Fruit fly (Drosophila melanogaster) whole organism, embryonic: ENCODE data around the gene Mvl.

ENCODE experiments used
- Abd-B ChIP-seq: fragments of 200-800 bp; sonication (Bioruptor generic); optimal IDR thresholded peaks from 2 replicates; lab custom pipeline; 2018; ENCODE audit warnings: missing biosample characterization, mild to moderate bottlenecking, missing genetic modification characterization, moderate library complexity
- Atf3 ChIP-seq: fragments of 200-800 bp; sonication (Bioruptor generic); optimal IDR thresholded peaks from 3 replicates; lab custom pipeline; 2016; ENCODE audit warnings: missing biosample characterization, missing genetic modification characterization
- Awh ChIP-seq: fragments of 200-800 bp; sonication (Bioruptor generic); IDR thresholded peaks from 2 replicates; pipeline ENCODE4, ENCODE4 v1.3.6; 2022; ENCODE audit warnings: missing biosample characterization, missing genetic modification characterization
- B-H2 ChIP-seq: fragments of 200-800 bp; sonication (Bioruptor generic); optimal IDR thresholded peaks from 2 replicates; lab custom pipeline; 2018; ENCODE audit warnings: missing biosample characterization, mild to moderate bottlenecking, missing genetic modification characterization
- CG10543 ChIP-seq: fragments of 200-800 bp; sonication (Bioruptor generic); optimal IDR thresholded peaks from 3 replicates; lab custom pipeline; 2017; ENCODE audit warnings: missing biosample characterization, mild to moderate bottlenecking, missing genetic modification characterization, moderate library complexity
- CG11695 ChIP-seq: fragments of 200-800 bp; sonication (Bioruptor generic); IDR thresholded peaks from 3 replicates; pipeline ENCODE4 v1.3.6; 2022; ENCODE audit warnings: missing biosample characterization, missing genetic modification characterization
- CG12071 ChIP-seq: fragments of 200-800 bp; sonication (Bioruptor generic); optimal IDR thresholded peaks from 3 replicates; lab custom pipeline; 2018; ENCODE audit warnings: missing biosample characterization, mild to moderate bottlenecking, missing genetic modification characterization
- CG12155 ChIP-seq: fragments of 200-800 bp; sonication (Bioruptor generic); optimal IDR thresholded peaks from 3 replicates; lab custom pipeline; 2016; ENCODE audit warnings: missing biosample characterization, missing genetic modification characterization
- CG12769 ChIP-seq: fragments of 200-800 bp; sonication (Bioruptor generic); optimal IDR thresholded peaks from 2 replicates; lab custom pipeline; 2019; ENCODE audit warnings: missing biosample characterization, mild to moderate bottlenecking, missing genetic modification characterization, moderate library complexity
- CG13296 ChIP-seq: fragments of 200-800 bp; sonication (Bioruptor generic); optimal IDR thresholded peaks from 3 replicates; lab custom pipeline; 2018; ENCODE audit warnings: missing biosample characterization, mild to moderate bottlenecking, missing genetic modification characterization
- CG14965 ChIP-seq: fragments of 200-800 bp; sonication (Bioruptor generic); optimal IDR thresholded peaks from 2 replicates; lab custom pipeline; 2016; ENCODE audit warnings: missing biosample characterization, missing genetic modification characterization, borderline replicate concordance
- CG1647 ChIP-seq: fragments of 200-800 bp; sonication (Bioruptor generic); optimal IDR thresholded peaks from 3 replicates; lab custom pipeline; 2016; ENCODE audit warnings: missing biosample characterization, missing genetic modification characterization
- CG2678 ChIP-seq: fragments of 200-800 bp; sonication (Bioruptor generic); optimal IDR thresholded peaks from 3 replicates; lab custom pipeline; 2019; ENCODE audit warnings: missing biosample characterization, mild to moderate bottlenecking, missing genetic modification characterization, moderate library complexity
- CG2712 ChIP-seq: fragments of 200-800 bp; optimal IDR thresholded peaks from 3 replicates; lab custom pipeline; 2019; ENCODE audit warnings: missing biosample characterization, mild to moderate bottlenecking, missing genetic modification characterization, moderate library complexity
- CG3407 ChIP-seq: fragments of 200-800 bp; sonication (Bioruptor generic); optimal IDR thresholded peaks from 2 replicates; lab custom pipeline; 2018; ENCODE audit warnings: missing biosample characterization, mild to moderate bottlenecking, missing genetic modification characterization
- CG6175 ChIP-seq: fragments of 200-800 bp; sonication (Bioruptor generic); IDR thresholded peaks from 3 replicates; pipeline ENCODE4 v1.3.6; 2022; ENCODE audit warnings: missing biosample characterization, missing genetic modification characterization
- CG6765 ChIP-seq: fragments of 200-800 bp; sonication (Bioruptor generic); optimal IDR thresholded peaks from 3 replicates; lab custom pipeline; 2017; ENCODE audit warnings: missing biosample characterization, mild to moderate bottlenecking, missing genetic modification characterization
- CG8359 ChIP-seq: fragments of 200-800 bp; sonication (Bioruptor generic); optimal IDR thresholded peaks from 2 replicates; lab custom pipeline; 2017; ENCODE audit warnings: missing biosample characterization, mild to moderate bottlenecking, missing genetic modification characterization, borderline replicate concordance
- CG8924 ChIP-seq: fragments of 200-800 bp; optimal IDR thresholded peaks from 3 replicates; lab custom pipeline; 2019; ENCODE audit warnings: missing biosample characterization, mild to moderate bottlenecking, missing genetic modification characterization, moderate library complexity
- CG8944 ChIP-seq: fragments of 200-800 bp; sonication (Bioruptor generic); optimal IDR thresholded peaks from 3 replicates; lab custom pipeline; 2016; ENCODE audit warnings: missing biosample characterization, missing genetic modification characterization
- D19A ChIP-seq: fragments of 200-800 bp; optimal IDR thresholded peaks from 3 replicates; lab custom pipeline; 2019; ENCODE audit warnings: missing biosample characterization, mild to moderate bottlenecking, missing genetic modification characterization, moderate library complexity
- Dfd ChIP-seq, 2 experiments: fragments of >200 bp; optimal IDR thresholded peaks; 2 replicates each; lab custom pipeline; 2017; ENCODE audit warnings: missing biosample characterization in 2 of 2, missing genetic modification characterization in 2 of 2
- Dp ChIP-seq: fragments of 200-800 bp; sonication (Bioruptor generic); optimal IDR thresholded peaks from 2 replicates; lab custom pipeline; 2018; ENCODE audit warnings: missing biosample characterization, mild to moderate bottlenecking, missing genetic modification characterization, moderate library complexity
- Fer1 ChIP-seq: fragments of 200-800 bp; sonication (Bioruptor generic); optimal IDR thresholded peaks from 2 replicates; lab custom pipeline; 2017; ENCODE audit warnings: missing biosample characterization, mild to moderate bottlenecking, missing genetic modification characterization
- Lhr ChIP-seq: fragments of 200-800 bp; sonication (Bioruptor generic); optimal IDR thresholded peaks from 3 replicates; lab custom pipeline; 2017; ENCODE audit warnings: mild to moderate bottlenecking, missing biosample characterization, missing genetic modification reagents, missing genetic modification characterization
- MTF-1 ChIP-seq: fragments of 200-800 bp; sonication (Bioruptor generic); optimal IDR thresholded peaks from 2 replicates; lab custom pipeline; 2018; ENCODE audit warnings: missing biosample characterization, mild to moderate bottlenecking, missing genetic modification characterization, borderline replicate concordance
- Med ChIP-seq: fragments of 200-800 bp; sonication (Bioruptor generic); peaks from one replicate; lab custom pipeline; 2016; ENCODE audit warnings: missing biosample characterization, missing genetic modification characterization, mild to moderate bottlenecking, inconsistent platforms, moderate library complexity
- Mes4 ChIP-seq: fragments of 200-800 bp; sonication (Bioruptor generic); optimal IDR thresholded peaks from 2 replicates; lab custom pipeline; 2016; ENCODE audit warnings: missing biosample characterization, missing genetic modification characterization
- Optix ChIP-seq: fragments of 200-800 bp; sonication (Bioruptor generic); IDR thresholded peaks from 3 replicates; pipeline ENCODE4 v1.3.6; 2022; ENCODE audit warnings: missing biosample characterization, missing genetic modification characterization
- Scr ChIP-seq: fragments of 200-800 bp; sonication (Bioruptor generic); IDR thresholded peaks from 2 replicates; pipeline ENCODE4 v1.3.6; 2022; ENCODE audit warnings: missing biosample characterization, missing genetic modification characterization; ENCODE audit not compliant: partially characterized antibody
- Ssrp ChIP-seq: fragments of 200-800 bp; sonication (Bioruptor generic); optimal IDR thresholded peaks from 2 replicates; lab custom pipeline; 2018; ENCODE audit warnings: missing biosample characterization, mild to moderate bottlenecking, missing genetic modification characterization, moderate library complexity
- aop ChIP-seq: fragments of 200-800 bp; sonication (Bioruptor generic); IDR thresholded peaks from 2 replicates; pipeline ENCODE4 v1.3.6; 2022; ENCODE audit warnings: missing biosample characterization, missing genetic modification characterization
- ap ChIP-seq: fragments of 200-800 bp; sonication (Bioruptor generic); IDR thresholded peaks from 2 replicates; pipeline ENCODE4 v1.3.6; 2022; ENCODE audit warnings: missing biosample characterization, missing genetic modification characterization
- bbx ChIP-seq: fragments of 200-800 bp; sonication (Bioruptor generic); IDR thresholded peaks from 2 replicates; pipeline ENCODE4 v1.3.6; 2022; ENCODE audit warnings: missing biosample characterization, missing genetic modification characterization; ENCODE audit not compliant: partially characterized antibody
- bsh ChIP-seq, 2 experiments: fragments of 200-800 bp; sonication (Bioruptor generic); optimal IDR thresholded peaks; 2 replicates each; lab custom pipeline; 2017 to 2018; ENCODE audit warnings: mild to moderate bottlenecking in 2 of 2, missing biosample characterization in 2 of 2, missing genetic modification characterization in 2 of 2, moderate library complexity in 1 of 2
- ci ChIP-seq: fragments of 200-800 bp; sonication (Bioruptor generic); IDR thresholded peaks from 3 replicates; pipeline ENCODE4 v1.3.6; 2022; ENCODE audit warnings: missing biosample characterization, missing genetic modification characterization
- cwo ChIP-seq: fragments of 200-800 bp; sonication (Bioruptor generic); optimal IDR thresholded peaks from 3 replicates; lab custom pipeline; 2017; ENCODE audit warnings: missing biosample characterization, missing genetic modification characterization, mild to moderate bottlenecking, moderate library complexity, missing genetic modification reagents
- dpn ChIP-seq, 2 experiments: fragments of 200-800 bp; sonication (Bioruptor generic); optimal IDR thresholded peaks; 3 replicates each; lab custom pipeline; 2016; ENCODE audit warnings: missing biosample characterization in 2 of 2, missing genetic modification characterization in 2 of 2
- gsb ChIP-seq: fragments of 200-800 bp; sonication (Bioruptor generic); IDR thresholded peaks from 2 replicates; pipeline ENCODE4 v1.3.6; 2022; ENCODE audit warnings: missing biosample characterization, missing genetic modification characterization
- hkb ChIP-seq, 2 experiments: fragments of 200-800 bp in 1 of 2; fragments of >200 bp in 1 of 2; sonication (Bioruptor generic) in 1 of 2; IDR thresholded peaks in 1 of 2; optimal IDR thresholded peaks in 1 of 2; 2 replicates each; pipeline versions ENCODE4 v1.3.6 to Lab custom; 2017 to 2022; ENCODE audit warnings: missing biosample characterization in 1 of 2, missing genetic modification characterization in 1 of 2
- inv ChIP-seq: fragments of 200-800 bp; sonication (Bioruptor generic); IDR thresholded peaks from 2 replicates; pipeline ENCODE4 v1.3.6; 2022; ENCODE audit warnings: missing biosample characterization, missing genetic modification characterization; ENCODE audit not compliant: partially characterized antibody
- lov ChIP-seq, 2 experiments: fragments of 200-800 bp in 1 of 2; fragments of >200 bp in 1 of 2; sonication (Bioruptor generic) in 1 of 2; IDR thresholded peaks in 1 of 2; optimal IDR thresholded peaks in 1 of 2; 2 replicates in 1 of 2; 3 replicates in 1 of 2; pipeline versions ENCODE4 v1.3.6 to Lab custom; 2017 to 2022; ENCODE audit warnings: missing biosample characterization in 1 of 2, missing genetic modification characterization in 1 of 2
- pho ChIP-seq: fragments of 200-800 bp; sonication (Bioruptor generic); optimal IDR thresholded peaks from 2 replicates; lab custom pipeline; 2016; ENCODE audit warnings: missing biosample characterization, missing genetic modification characterization
- shn ChIP-seq: fragments of 200-800 bp; sonication (Bioruptor generic); optimal IDR thresholded peaks from 3 replicates; lab custom pipeline; 2016; ENCODE audit warnings: missing biosample characterization, missing genetic modification characterization
- sob ChIP-seq: fragments of 200-800 bp; sonication (Bioruptor generic); IDR thresholded peaks from 2 replicates; pipeline ENCODE4 v1.3.6; 2022; ENCODE audit warnings: missing biosample characterization, missing genetic modification characterization
- sqz ChIP-seq: fragments of 200-800 bp; sonication (Bioruptor generic); optimal IDR thresholded peaks from 3 replicates; lab custom pipeline; 2018; ENCODE audit warnings: missing biosample characterization, mild to moderate bottlenecking, missing genetic modification characterization
- ssp ChIP-seq: fragments of 200-800 bp; sonication (Bioruptor generic); IDR thresholded peaks from 2 replicates; pipeline ENCODE4 v1.3.6; 2022; ENCODE audit warnings: missing biosample characterization, missing genetic modification characterization
- trem ChIP-seq: fragments of 200-800 bp; optimal IDR thresholded peaks from 3 replicates; lab custom pipeline; 2019; ENCODE audit warnings: missing biosample characterization, mild to moderate bottlenecking, missing genetic modification characterization, moderate library complexity
- tx ChIP-seq: fragments of 200-800 bp; sonication (Bioruptor generic); optimal IDR thresholded peaks from 2 replicates; lab custom pipeline; 2016; ENCODE audit warnings: missing biosample characterization, missing genetic modification characterization

The Mvl gene

dm6 chr3R:21015636-21016035, 45.0 kb downstream of the Mvl start, which contains the start of gene CG5697 (continued):
- no peak for TF ChIP-seq Mes4
- TF ChIP-seq bbx (GFP tag; lab: Robert Waterston, UW) = no peak
- TF ChIP-seq CG12071 (GFP tag; lab: Kevin White, UChicago) = no peak
- TF ChIP-seq hkb (optimal IDR thresholded peaks at IDR 0.05; lab: Kevin White, UChicago) = no peak
- TF ChIP-seq hkb (GFP tag; IDR thresholded peaks at IDR 0.05; lab: Robert Waterston, UW) = peak; percentile 35
- peak; percentile 24 for TF ChIP-seq MTF-1 (GFP tag; lab: Kevin White, UChicago)
- TF ChIP-seq Awh (GFP tag; lab: Robert Waterston, UW) = 0 out of 2 replicates have a peak, but pooled peaks have one; percentile 18
- TF ChIP-seq CG8944 (GFP tag; lab: Kevin White, UChicago) = no peak
- peak; percentile 46 for TF ChIP-seq CG10543 (GFP tag; lab: Kevin White, UChicago)
- TF ChIP-seq pho = no peak
- no peak for TF ChIP-seq CG3407
- no peak for TF ChIP-seq B-H2 (GFP tag; lab: Kevin White, UChicago)
- TF ChIP-seq Fer1 (GFP tag; lab: Kevin White, UChicago) = peak; percentile 7
- TF ChIP-seq D19A = no peak
- no peak for TF ChIP-seq CG6765 (GFP tag; lab: Kevin White, UChicago)
- TF ChIP-seq Ssrp (tag; lab: Kevin White, UChicago) = no peak
- TF ChIP-seq Med (GFP tag; lab: Kevin White, UChicago) = peak; percentile 68
- no peak for TF ChIP-seq Lhr
- TF ChIP-seq lov (optimal IDR thresholded peaks at IDR 0.05; lab: Kevin White, UChicago) = no peak
- TF ChIP-seq lov (GFP tag; IDR thresholded peaks at IDR 0.05; lab: Robert Waterston, UW) = no peak
- no peak for TF ChIP-seq dpn (GFP tag; optimal IDR thresholded peaks at IDR 0.05; lab: Kevin White, UChicago)
- TF ChIP-seq CG8359 (GFP tag; lab: Kevin White, UChicago) = no peak
- TF ChIP-seq trem = no peak
- peak; percentile 31 for TF ChIP-seq CG12769 (tag; lab: Kevin White, UChicago)
- TF ChIP-seq CG1647 (GFP tag; lab: Kevin White, UChicago) = no peak
- TF ChIP-seq ci (GFP tag; lab: Robert Waterston, UW) = peak; percentile 56; the same call in 1 of the 3 replicates
- TF ChIP-seq CG13296 (GFP tag; lab: Kevin White, UChicago) = peak; percentile 26
- TF ChIP-seq aop = no peak
- no peak for TF ChIP-seq ssp (GFP tag; lab: Robert Waterston, UW)
- no peak; the same call in 1 of the 2 replicates for TF ChIP-seq gsb (GFP tag; lab: Robert Waterston, UW)
- no peak for TF ChIP-seq CG14965 (GFP tag; lab: Kevin White, UChicago)
- no peak for TF ChIP-seq CG8924
- TF ChIP-seq tx = no peak
- TF ChIP-seq sqz = no peak
- no peak for TF ChIP-seq Optix (GFP tag; lab: Robert Waterston, UW)
- TF ChIP-seq Dfd (GFP tag; optimal IDR thresholded peaks at IDR 0.05; lab: Kevin White, UChicago) = no peak
- no peak for TF ChIP-seq inv (GFP tag; lab: Robert Waterston, UW)
- peak; percentile 29; the same call in 1 of the 2 replicates for TF ChIP-seq sob (GFP tag; lab: Robert Waterston, UW)
- no peak for TF ChIP-seq Scr (GFP tag; lab: Robert Waterston, UW)
- peak; percentile 24 for TF ChIP-seq CG2678
- TF ChIP-seq ap (GFP tag; lab: Robert Waterston, UW) = 0 out of 2 replicates have a peak, but pooled peaks have one; percentile 2
- no peak for TF ChIP-seq CG6175 (GFP tag; lab: Robert Waterston, UW)
- no peak for TF ChIP-seq Abd-B (GFP tag; lab: Kevin White, UChicago)
- no peak for TF ChIP-seq cwo
- TF ChIP-seq shn = no peak
- TF ChIP-seq CG11695 (GFP tag; lab: Robert Waterston, UW) = 0 out of 3 replicates have a peak, but pooled peaks have one; percentile 16
- TF ChIP-seq bsh (GFP tag; optimal IDR thresholded peaks at IDR 0.05; lab: Kevin White, UChicago) = no peak
- no peak for TF ChIP-seq CG2712 (tag; lab: Kevin White, UChicago)
- no peak for TF ChIP-seq Atf3
- no peak for TF ChIP-seq Dp (GFP tag; lab: Kevin White, UChicago)
- no peak for TF ChIP-seq CG12155 (GFP tag; lab: Kevin White, UChicago)
